Fruit fly (Drosophila melanogaster) Kc167 (cell line): ENCODE data around the gene CG15262.

ENCODE experiments used
- Myc ChIP-seq: fragments of >200 bp; optimal IDR thresholded peaks from 2 replicates; lab custom pipeline; 2017; ENCODE audit warnings: missing external identifiers
- h ChIP-seq: fragments of >200 bp; optimal IDR thresholded peaks from 3 replicates; lab custom pipeline; 2018; ENCODE audit warnings: missing external identifiers
- insv ChIP-seq: fragments of >200 bp; optimal IDR thresholded peaks from 3 replicates; lab custom pipeline; 2018; ENCODE audit warnings: missing external identifiers
- psq ChIP-seq: fragments of >200 bp; optimal IDR thresholded peaks from 2 replicates; lab custom pipeline; 2017; ENCODE audit warnings: missing external identifiers
- ttk ChIP-seq: sonication (Bioruptor generic); optimal IDR thresholded peaks from 2 replicates; lab custom pipeline; 2017; ENCODE audit warnings: missing external identifiers

dm6 chr2L:15271757-15272589 is 25.6 kb upstream of the CG15262 start, which contains the start of gene Cul3:
- TF ChIP-seq psq (lab: Kevin White, UChicago): no peak
- TF ChIP-seq insv (lab: Kevin White, UChicago): no peak
- no peak for TF ChIP-seq h (lab: Kevin White, UChicago)
- no peak for TF ChIP-seq Myc
- no peak for TF ChIP-seq ttk (lab: Kevin White, UChicago)
